Worm (Caenorhabditis elegans): ENCODE data around the gene R08C7.4.

R08C7.4 gene

DNA sequence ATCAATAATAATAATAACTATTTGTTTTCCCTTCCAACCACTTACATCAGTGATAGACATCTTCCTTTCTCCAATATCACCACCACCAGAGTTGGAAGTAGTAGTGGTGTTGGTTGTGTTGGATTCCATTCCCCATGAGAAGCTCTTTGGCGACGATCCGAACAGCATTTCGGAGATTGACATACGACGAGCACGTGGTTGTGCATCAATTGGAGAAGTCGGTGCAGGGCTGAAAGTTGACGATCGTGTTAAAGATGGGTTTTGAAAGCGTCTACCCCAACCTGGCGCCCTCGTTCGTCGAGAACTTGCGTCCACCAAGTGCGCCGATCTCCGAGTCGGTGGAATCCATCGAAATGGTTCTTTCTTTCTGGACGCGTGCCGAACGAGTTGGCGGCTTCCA is 34.2 kb downstream of the R08C7.4 start:
- TF ChIP-seq nhr-12 (tag; optimal IDR thresholded peaks at IDR 0.05) (no peak), cnd-1 (tag; optimal IDR thresholded peaks at IDR 0.05) (no peak), ceh-43 (GFP tag; optimal IDR thresholded peaks at IDR 0.05) (no peak), ham-2 (GFP tag; optimal IDR thresholded peaks at IDR 0.05) (no peak), nhr-2 (tag; optimal IDR thresholded peaks at IDR 0.05) (no peak), unc-39 (tag; optimal IDR thresholded peaks at IDR 0.05) (no peak), M03D4.4 (tag; optimal IDR thresholded peaks at IDR 0.05) (no peak), lin-32 (GFP tag; optimal IDR thresholded peaks at IDR 0.05) (no peak), sptf-1 (tag; optimal IDR thresholded peaks at IDR 0.05) (no peak), flh-1 (GFP tag; optimal IDR thresholded peaks at IDR 0.05) (no peak), snpc-4 (tag; optimal IDR thresholded peaks at IDR 0.05) (no peak), ceh-83 (GFP tag; optimal IDR thresholded peaks at IDR 0.05) (no peak), sem-2 (GFP tag; optimal IDR thresholded peaks at IDR 0.05) (no peak), mep-1 (tag; optimal IDR thresholded peaks at IDR 0.05) (no peak), elt-3 (tag; optimal IDR thresholded peaks at IDR 0.05) (no peak), nhr-28 (tag; optimal IDR thresholded peaks at IDR 0.05) (no peak), ceh-39 (tag; optimal IDR thresholded peaks at IDR 0.05) (no peak), elt-1 (tag; optimal IDR thresholded peaks at IDR 0.05; ENCODE audit: borderline replicate concordance, insufficient read depth) (no peak), ces-1 (GFP tag; optimal IDR thresholded peaks at IDR 0.05) (no peak), blmp-1 (tag; optimal IDR thresholded peaks at IDR 0.05) (no peak)

DNA sequence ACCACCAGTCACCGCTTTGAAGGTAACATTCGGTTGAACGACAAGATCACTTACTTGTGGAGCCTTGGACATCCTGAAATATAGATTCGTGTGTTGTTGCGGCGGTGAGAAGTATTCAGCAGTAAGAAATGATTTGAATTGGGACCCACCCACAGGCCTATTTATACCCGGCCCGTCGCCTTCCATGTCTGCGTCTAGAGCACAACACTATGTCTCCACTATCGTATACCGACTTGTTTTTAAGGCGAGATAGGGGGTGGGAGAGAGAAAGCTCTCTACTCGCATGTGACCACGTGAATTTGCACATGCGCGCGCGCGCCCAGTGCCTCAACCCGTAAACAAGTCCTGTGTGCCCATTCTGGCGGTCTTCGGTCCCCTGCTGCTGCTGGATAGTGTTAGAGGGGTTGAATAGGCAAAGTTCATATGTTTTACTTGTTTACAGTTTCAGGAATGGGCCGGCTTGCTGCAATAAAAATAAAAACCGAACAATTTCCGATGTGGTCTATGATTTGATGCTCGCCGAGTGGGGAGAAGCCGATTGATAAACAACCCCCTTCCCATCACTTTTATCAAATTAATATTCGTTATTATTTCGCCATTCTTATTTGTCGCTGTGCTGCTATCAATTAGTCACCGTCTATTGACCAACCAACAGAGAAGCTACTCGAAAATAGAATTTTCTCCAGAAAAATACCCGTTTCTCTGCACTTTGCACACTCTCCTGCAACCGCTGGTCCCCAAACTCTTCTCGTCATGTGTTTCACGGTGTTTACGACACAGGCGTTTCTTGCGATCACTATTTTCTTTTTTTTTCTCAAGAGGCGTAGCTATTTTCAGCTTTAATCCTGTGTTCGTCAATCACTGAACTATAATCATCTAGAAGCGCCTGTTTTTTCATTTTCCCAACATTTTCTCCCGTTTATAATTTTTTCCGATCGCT is 35.2 kb downstream of the R08C7.4 start:
- no peak for TF ChIP-seq ztf-11 (tag; optimal IDR thresholded peaks at IDR 0.05)
- no peak for TF ChIP-seq ceh-43 (GFP tag; optimal IDR thresholded peaks at IDR 0.05)
- TF ChIP-seq nhr-76 (tag; optimal IDR thresholded peaks at IDR 0.05) = no peak
- TF ChIP-seq drap-1 (GFP tag; optimal IDR thresholded peaks at IDR 0.05) = peak; percentile 30
- no peak for TF ChIP-seq sptf-1 (tag; optimal IDR thresholded peaks at IDR 0.05)
- no peak for TF ChIP-seq unc-39 (tag; optimal IDR thresholded peaks at IDR 0.05)
- TF ChIP-seq M03D4.4 (tag; optimal IDR thresholded peaks at IDR 0.05) = no peak
- no peak for TF ChIP-seq unc-62 (GFP tag; optimal IDR thresholded peaks at IDR 0.05)
- TF ChIP-seq hlh-1 (tag; optimal IDR thresholded peaks at IDR 0.05) = peak; percentile 45
- TF ChIP-seq flh-1 (GFP tag; optimal IDR thresholded peaks at IDR 0.05) = no peak
- no peak for TF ChIP-seq blmp-1 (tag; optimal IDR thresholded peaks at IDR 0.05)
- TF ChIP-seq lsy-2 (tag; optimal IDR thresholded peaks at IDR 0.05) = no peak
- TF ChIP-seq bed-3 (GFP tag; optimal IDR thresholded peaks at IDR 0.05) = no peak
- peak; percentile 50 for TF ChIP-seq pha-4 (tag; optimal IDR thresholded peaks at IDR 0.05)
- TF ChIP-seq mab-5 (tag; optimal IDR thresholded peaks at IDR 0.05) = no peak
- TF ChIP-seq cnd-1 (tag; optimal IDR thresholded peaks at IDR 0.05) = no peak
- TF ChIP-seq unc-120 (tag; optimal IDR thresholded peaks at IDR 0.05; ENCODE audit: poor library complexity, severe bottlenecking) = no peak
- peak; percentile 5 for TF ChIP-seq sem-2 (GFP tag; optimal IDR thresholded peaks at IDR 0.05)
- TF ChIP-seq ceh-83 (GFP tag; optimal IDR thresholded peaks at IDR 0.05) = no peak
- TF ChIP-seq ceh-39 (tag; optimal IDR thresholded peaks at IDR 0.05) = no peak

DNA sequence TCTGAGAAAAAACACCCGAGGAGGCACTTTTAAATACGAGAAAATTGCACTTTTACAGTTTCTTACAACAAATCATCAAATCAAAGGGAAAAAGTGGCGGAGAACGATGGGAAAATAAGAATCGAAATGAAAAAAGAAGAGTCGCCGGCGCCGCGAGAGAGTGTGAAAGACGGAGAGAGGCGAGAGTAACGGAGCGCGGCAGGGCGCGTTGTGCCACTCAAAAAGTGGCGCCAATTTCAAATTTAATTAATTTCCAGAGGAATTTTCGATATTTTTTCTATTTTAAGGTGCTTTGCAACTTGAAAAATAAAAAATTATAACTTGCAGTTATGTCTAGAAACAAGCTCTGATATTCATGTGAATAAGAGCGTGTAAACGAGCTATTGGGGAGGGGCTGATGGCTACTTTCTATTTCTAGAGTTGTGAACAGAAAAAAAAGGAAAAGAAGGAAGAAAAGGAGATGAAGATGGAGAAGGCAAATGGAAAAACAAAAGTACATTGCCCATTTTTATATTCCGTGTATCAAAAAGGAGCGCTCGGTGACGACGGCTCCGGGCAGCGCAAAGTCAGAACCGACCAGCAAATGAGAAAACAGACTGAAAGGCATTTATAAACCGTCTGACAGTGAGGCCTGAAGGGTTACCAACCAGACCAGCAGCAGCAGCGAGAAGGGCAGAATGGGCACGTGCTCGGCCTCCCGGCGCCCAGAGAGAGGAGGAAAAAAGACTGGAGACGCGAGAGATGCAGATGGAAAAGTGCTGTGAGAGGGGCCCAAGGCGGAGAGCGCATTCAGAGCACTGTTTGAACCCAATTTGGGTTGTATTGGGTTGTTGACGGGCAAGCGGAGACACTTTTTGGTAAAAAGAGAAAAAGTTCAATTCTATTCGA is 36.3 kb downstream of the R08C7.4 start:
- no peak for TF ChIP-seq blmp-1 (tag; optimal IDR thresholded peaks at IDR 0.05)
- no peak for TF ChIP-seq sptf-1 (tag; optimal IDR thresholded peaks at IDR 0.05)
- no peak for TF ChIP-seq nhr-28 (tag; optimal IDR thresholded peaks at IDR 0.05)
- no peak for TF ChIP-seq ceh-39 (tag; optimal IDR thresholded peaks at IDR 0.05)
- no peak for TF ChIP-seq unc-62 (GFP tag; optimal IDR thresholded peaks at IDR 0.05)
- no peak for TF ChIP-seq nhr-2 (tag; optimal IDR thresholded peaks at IDR 0.05)
- TF ChIP-seq ces-1 (GFP tag; optimal IDR thresholded peaks at IDR 0.05) = no peak
- TF ChIP-seq ztf-11 (tag; optimal IDR thresholded peaks at IDR 0.05) = no peak
- TF ChIP-seq flh-1 (GFP tag; optimal IDR thresholded peaks at IDR 0.05) = no peak
- TF ChIP-seq unc-120 (tag; optimal IDR thresholded peaks at IDR 0.05; ENCODE audit: poor library complexity, severe bottlenecking) = no peak
- no peak for TF ChIP-seq tbx-8 (GFP tag; optimal IDR thresholded peaks at IDR 0.05)
- TF ChIP-seq mab-5 (tag; optimal IDR thresholded peaks at IDR 0.05) = no peak
- TF ChIP-seq elt-1 (tag; optimal IDR thresholded peaks at IDR 0.05; ENCODE audit: borderline replicate concordance, insufficient read depth) = no peak
- no peak for TF ChIP-seq mls-2 (tag; optimal IDR thresholded peaks at IDR 0.05)
- TF ChIP-seq ceh-83 (GFP tag; optimal IDR thresholded peaks at IDR 0.05) = no peak
- no peak for TF ChIP-seq nhr-76 (tag; optimal IDR thresholded peaks at IDR 0.05)
- TF ChIP-seq elt-3 (tag; optimal IDR thresholded peaks at IDR 0.05) = no peak
- TF ChIP-seq lsy-2 (tag; optimal IDR thresholded peaks at IDR 0.05) = no peak
- TF ChIP-seq cnd-1 (tag; optimal IDR thresholded peaks at IDR 0.05) = no peak
